Worm (Caenorhabditis elegans) whole organism, late embryonic: Measurements from ENCODE around the gene sdz-27.

ENCODE experiments used
- F13H6.1 ChIP-seq: sonication (generic microtip); optimal IDR thresholded peaks from 2 replicates; lab custom pipeline; 2016; ENCODE audit warnings: missing genetic modification characterization, missing compliant biosample characterization
- K09A11.1 ChIP-seq: sonication (generic microtip); optimal IDR thresholded peaks from 2 replicates; lab custom pipeline; 2017; ENCODE audit warnings: antibody characterized with exemption, mild to moderate bottlenecking, missing genetic modification characterization, missing compliant biosample characterization; ENCODE audit not compliant: insufficient read depth
- ceh-22 ChIP-seq: sonication (generic microtip); optimal IDR thresholded peaks from 2 replicates; lab custom pipeline; 2017; ENCODE audit warnings: missing biosample characterization, missing genetic modification characterization
- ceh-31 ChIP-seq: sonication (generic microtip); optimal IDR thresholded peaks from 2 replicates; lab custom pipeline; 2016; ENCODE audit warnings: missing genetic modification characterization, missing compliant biosample characterization
- ceh-9 ChIP-seq: sonication (generic microtip); optimal IDR thresholded peaks from 2 replicates; lab custom pipeline; 2016; ENCODE audit warnings: mild to moderate bottlenecking, missing genetic modification characterization, inconsistent platforms, missing compliant biosample characterization
- dmd-4 ChIP-seq: sonication (generic microtip); optimal IDR thresholded peaks from 2 replicates; lab custom pipeline; 2016; ENCODE audit warnings: borderline replicate concordance, missing genetic modification characterization, missing compliant biosample characterization
- dve-1 ChIP-seq: sonication (generic microtip); optimal IDR thresholded peaks from 2 replicates; lab custom pipeline; 2017; ENCODE audit warnings: antibody characterized with exemption, mild to moderate bottlenecking, missing genetic modification characterization, missing compliant biosample characterization
- elt-2 ChIP-seq: sonication (generic microtip); optimal IDR thresholded peaks from 2 replicates; lab custom pipeline; 2016; ENCODE audit warnings: missing genetic modification reagents, missing genetic modification characterization, missing compliant biosample characterization
- elt-4 ChIP-seq: sonication (generic microtip); optimal IDR thresholded peaks from 2 replicates; lab custom pipeline; 2016; ENCODE audit warnings: missing genetic modification characterization, missing compliant biosample characterization
- eyg-1 ChIP-seq: sonication (generic microtip); optimal IDR thresholded peaks from 2 replicates; lab custom pipeline; 2016; ENCODE audit warnings: missing genotype, missing genetic modification characterization, missing compliant biosample characterization
- hlh-13 ChIP-seq: fragments of 200-800 bp; sonication (Bioruptor generic); optimal IDR thresholded peaks from 2 replicates; lab custom pipeline; 2018; ENCODE audit warnings: mild to moderate bottlenecking, missing genetic modification characterization, missing compliant biosample characterization
- hlh-30 ChIP-seq: sonication (generic microtip); optimal IDR thresholded peaks from 2 replicates; lab custom pipeline; 2017; ENCODE audit warnings: antibody characterized with exemption, missing genetic modification characterization, missing compliant biosample characterization; ENCODE audit not compliant: insufficient read depth
- hlh-6 ChIP-seq: sonication (generic microtip); optimal IDR thresholded peaks from 2 replicates; lab custom pipeline; 2016; ENCODE audit warnings: missing genotype, missing genetic modification characterization, missing compliant biosample characterization
- hlh-8 ChIP-seq: sonication (generic microtip); optimal IDR thresholded peaks from 2 replicates; lab custom pipeline; 2016; ENCODE audit warnings: missing genotype, missing genetic modification characterization, missing compliant biosample characterization
- npax-4 ChIP-seq: sonication (generic microtip); optimal IDR thresholded peaks from 2 replicates; lab custom pipeline; 2016; ENCODE audit warnings: missing genetic modification characterization, missing compliant biosample characterization
- pat-9 ChIP-seq: fragments of 200-800 bp; sonication (Bioruptor generic); optimal IDR thresholded peaks from 2 replicates; lab custom pipeline; 2018; ENCODE audit warnings: mild to moderate bottlenecking, missing genetic modification characterization, moderate library complexity, missing compliant biosample characterization
- syd-9 ChIP-seq: sonication (generic microtip); optimal IDR thresholded peaks from 2 replicates; lab custom pipeline; 2016; ENCODE audit warnings: mild to moderate bottlenecking, missing genetic modification characterization, moderate library complexity, missing compliant biosample characterization
- tbx-2 ChIP-seq: sonication (generic microtip); optimal IDR thresholded peaks from 2 replicates; lab custom pipeline; 2016; ENCODE audit warnings: missing genetic modification characterization, missing compliant biosample characterization
- unc-42 ChIP-seq: sonication (generic microtip); optimal IDR thresholded peaks from 2 replicates; lab custom pipeline; 2016; ENCODE audit warnings: missing genotype, missing genetic modification characterization, missing compliant biosample characterization
- zip-5 ChIP-seq: sonication (generic microtip); optimal IDR thresholded peaks from 2 replicates; lab custom pipeline; 2016; ENCODE audit warnings: missing genetic modification characterization, missing compliant biosample characterization
- ztf-16 ChIP-seq: sonication (generic microtip); optimal IDR thresholded peaks from 2 replicates; lab custom pipeline; 2017; ENCODE audit warnings: missing genetic modification characterization, missing compliant biosample characterization

The sdz-27 gene

DNA sequence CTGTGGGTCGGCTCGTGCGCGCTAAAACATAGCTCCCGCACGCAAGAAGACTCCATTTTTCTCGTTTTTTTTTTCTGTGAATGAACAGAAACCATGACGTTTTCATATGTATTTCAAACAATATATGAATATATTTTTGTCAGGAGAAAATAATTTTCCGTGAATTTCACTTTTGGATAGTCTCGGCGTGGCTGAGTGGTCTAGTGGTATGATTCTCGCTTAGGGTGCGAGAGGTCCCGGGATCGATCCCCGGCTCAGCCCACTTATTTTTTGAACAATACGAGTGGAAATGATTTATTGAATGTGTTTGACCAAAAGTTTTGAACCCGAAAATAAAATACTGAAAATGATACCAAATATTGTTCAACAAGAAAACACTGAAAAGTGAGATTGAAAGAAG, 44.5 kb downstream of the sdz-27 start:
- TF ChIP-seq ztf-16 (tag; lab: Kevin White, UChicago): no peak
- no peak for TF ChIP-seq elt-2 (tag; lab: Kevin White, UChicago)
- TF ChIP-seq npax-4: no peak
- TF ChIP-seq ceh-9 (tag; lab: Kevin White, UChicago): no peak
- no peak for TF ChIP-seq elt-4 (tag; lab: Kevin White, UChicago)
- TF ChIP-seq dmd-4 (tag; lab: Kevin White, UChicago): no peak
- no peak for TF ChIP-seq ceh-22 (tag; lab: Kevin White, UChicago)
- TF ChIP-seq zip-5 (tag; lab: Kevin White, UChicago): no peak
- no peak for TF ChIP-seq hlh-13
- TF ChIP-seq syd-9 (tag; lab: Kevin White, UChicago): no peak
- TF ChIP-seq eyg-1 (tag; lab: Kevin White, UChicago): no peak
- TF ChIP-seq hlh-6 (tag; lab: Kevin White, UChicago): no peak
- TF ChIP-seq hlh-30: no peak
- no peak for TF ChIP-seq K09A11.1 (tag; lab: Kevin White, UChicago)
- TF ChIP-seq F13H6.1 (tag; lab: Kevin White, UChicago): no peak
- no peak for TF ChIP-seq hlh-8 (tag; lab: Kevin White, UChicago)
- no peak for TF ChIP-seq ceh-31 (tag; lab: Kevin White, UChicago)
- no peak for TF ChIP-seq dve-1 (tag; lab: Kevin White, UChicago)
- TF ChIP-seq, all 69 proteins: peak for 0

DNA sequence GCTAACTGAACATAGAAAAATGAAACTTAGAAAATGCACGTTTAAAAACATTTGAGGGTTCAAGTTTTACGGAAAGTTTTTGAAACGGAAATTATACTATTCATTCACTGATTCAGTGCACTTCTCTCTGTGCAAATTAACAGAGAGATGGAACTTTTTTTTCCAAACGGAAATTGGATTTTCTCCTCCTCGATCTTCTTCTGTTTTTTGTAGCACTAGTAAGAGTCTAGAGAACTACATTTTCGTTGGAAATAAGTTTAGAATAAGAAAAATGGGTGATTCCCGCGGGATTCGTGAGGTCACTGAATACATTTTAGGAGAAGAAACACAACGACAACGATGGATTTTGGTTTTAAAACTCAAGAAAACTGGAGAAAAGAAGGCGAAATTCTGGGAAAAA, 48.9 kb downstream of the sdz-27 start:
- TF ChIP-seq tbx-2 (tag; lab: Kevin White, UChicago) (no peak), pat-9 (tag; lab: Kevin White, UChicago) (no peak), unc-42 (tag; lab: Kevin White, UChicago) (peak; percentile 44)
- TF ChIP-seq, all 69 proteins: peak for 1
